Worm (Caenorhabditis elegans) whole organism, L4 larva: ENCODE measurements around the gene ZK1037.6.

Experiments
- D1046.2 ChIP-seq: fragments of 200-800 bp; sonication (Bioruptor generic); IDR thresholded peaks from 2 replicates; pipeline ENCODE4 v1.3.6; 2022; ENCODE audit warnings: missing genetic modification characterization, missing compliant biosample characterization
- F26F4.8 ChIP-seq: fragments of 200-800 bp; sonication (Bioruptor generic); conservative IDR thresholded peaks from 2 replicates; pipeline ENCODE4 v1.3.6; 2022; ENCODE audit warnings: missing genetic modification characterization, missing compliant biosample characterization
- F37D6.2 ChIP-seq: sonication (generic microtip); optimal IDR thresholded peaks from 2 replicates; lab custom pipeline; 2016; ENCODE audit warnings: mild to moderate bottlenecking, missing genetic modification characterization, missing compliant biosample characterization
- F44E2.7 ChIP-seq: fragments of 200-800 bp; sonication (Bioruptor generic); IDR thresholded peaks from 2 replicates; pipeline ENCODE4 v2.1.2; 2022; ENCODE audit warnings: missing genetic modification characterization, missing compliant biosample characterization
- R02D3.7 ChIP-seq: fragments of 150-350 bp; sonication (generic microtip); optimal IDR thresholded peaks from 3 replicates; lab custom pipeline; 2014; ENCODE audit warnings: missing biosample characterization, missing genetic modification characterization
- Y48G9A.11 ChIP-seq: fragments of 200-800 bp; sonication (Bioruptor generic); IDR thresholded peaks from 2 replicates; pipeline ENCODE4 v1.3.6; 2022; ENCODE audit warnings: missing genetic modification reagents, missing genetic modification characterization, missing compliant biosample characterization
- ZK337.2 ChIP-seq: fragments of 200-800 bp; sonication (Bioruptor generic); IDR thresholded peaks from 2 replicates; pipeline ENCODE4 v1.3.6; 2022; ENCODE audit warnings: missing genetic modification reagents, missing genetic modification characterization, missing compliant biosample characterization
- ZK546.5 ChIP-seq, 2 experiments: sonication (generic microtip); optimal IDR thresholded peaks; 2 replicates each; lab custom pipeline; 2017; ENCODE audit warnings: missing biosample characterization in 2 of 2, missing genetic modification characterization in 2 of 2
- aly-2 ChIP-seq: sonication (generic microtip); optimal IDR thresholded peaks from 2 replicates; lab custom pipeline; 2018; ENCODE audit warnings: missing biosample characterization, missing genetic modification characterization
- arid-1 ChIP-seq: fragments of 200-800 bp; sonication (Bioruptor generic); conservative IDR thresholded peaks from 2 replicates; pipeline ENCODE4 v1.3.6; 2022; ENCODE audit warnings: missing genetic modification reagents, missing genetic modification characterization, missing compliant biosample characterization
- daf-12 ChIP-seq: fragments of 150-350 bp; optimal IDR thresholded peaks from 2 replicates; lab custom pipeline; 2014; ENCODE audit warnings: missing biosample characterization, missing genetic modification reagents, missing genetic modification characterization
- daf-16 ChIP-seq, 3 experiments: sonication (generic microtip); optimal IDR thresholded peaks; 2 replicates each; lab custom pipeline; 2016 to 2017; ENCODE audit warnings: missing genetic modification characterization in 3 of 3, missing genetic modification reagents in 3 of 3, mild to moderate bottlenecking in 2 of 3, missing compliant biosample characterization in 2 of 3, missing biosample characterization in 1 of 3, moderate library complexity in 1 of 3
- dmd-6 ChIP-seq: fragments of 200-800 bp; sonication (Bioruptor generic); IDR thresholded peaks from 2 replicates; pipeline ENCODE4 v1.3.6; 2022; ENCODE audit warnings: missing genetic modification reagents, missing genetic modification characterization, missing compliant biosample characterization
- dmd-8 ChIP-seq: fragments of 200-800 bp; sonication (Bioruptor generic); IDR thresholded peaks from 2 replicates; pipeline ENCODE4 v1.3.6; 2022; ENCODE audit warnings: missing genetic modification characterization, missing compliant biosample characterization
- dpl-1 ChIP-seq: fragments of 150-350 bp; optimal IDR thresholded peaks from 2 replicates; lab custom pipeline; 2014; ENCODE audit warnings: missing biosample characterization, missing genetic modification reagents, missing genetic modification characterization
- egl-27 ChIP-seq: sonication (generic microtip); optimal IDR thresholded peaks from 3 replicates; lab custom pipeline; 2017; ENCODE audit warnings: missing biosample characterization, missing genetic modification reagents, missing genetic modification characterization
- hlh-11 ChIP-seq: fragments of 200-800 bp; sonication (Bioruptor generic); optimal IDR thresholded peaks from 2 replicates; lab custom pipeline; 2018; ENCODE audit warnings: mild to moderate bottlenecking, missing genetic modification characterization, missing compliant biosample characterization
- lin-1 ChIP-seq: fragments of 200-800 bp; sonication (Bioruptor generic); IDR thresholded peaks from 2 replicates; pipeline ENCODE4 v1.3.6; 2022; ENCODE audit warnings: missing genetic modification reagents, missing genetic modification characterization, missing compliant biosample characterization
- lsy-2 ChIP-seq, 2 experiments: fragments of 150-350 bp in 1 of 2; sonication (generic microtip) in 1 of 2; optimal IDR thresholded peaks; 2 replicates each; lab custom pipeline; 2014 to 2017; ENCODE audit warnings: missing biosample characterization in 2 of 2, missing genetic modification characterization in 2 of 2
- mdl-1 ChIP-seq, 2 experiments: fragments of 150-350 bp in 1 of 2; sonication (generic microtip) in 1 of 2; optimal IDR thresholded peaks; 2 replicates each; lab custom pipeline; 2014 to 2017; ENCODE audit warnings: missing biosample characterization in 2 of 2, missing genetic modification characterization in 2 of 2
- mdt-29 ChIP-seq: fragments of 200-800 bp; sonication (Bioruptor generic); IDR thresholded peaks from 2 replicates; pipeline ENCODE4 v1.3.6; 2022; ENCODE audit warnings: missing genetic modification reagents, missing genetic modification characterization, missing compliant biosample characterization
- mep-1 ChIP-seq: fragments of 150-350 bp; sonication (generic microtip); optimal IDR thresholded peaks from 3 replicates; lab custom pipeline; 2014; ENCODE audit warnings: missing biosample characterization, missing genetic modification characterization
- mes-2 ChIP-seq: sonication (generic microtip); optimal IDR thresholded peaks from 2 replicates; lab custom pipeline; 2016; ENCODE audit warnings: missing genotype, mild to moderate bottlenecking, missing genetic modification characterization, missing compliant biosample characterization; ENCODE audit not compliant: poor library complexity, severe bottlenecking
- mxl-3 ChIP-seq: fragments of 200-800 bp; sonication (Bioruptor generic); optimal IDR thresholded peaks from 2 replicates; lab custom pipeline; 2018; ENCODE audit warnings: mild to moderate bottlenecking, missing genetic modification characterization, missing compliant biosample characterization
- nhr-10 ChIP-seq: fragments of 150-350 bp; optimal IDR thresholded peaks from 2 replicates; lab custom pipeline; 2014; ENCODE audit warnings: missing biosample characterization, missing genetic modification characterization
- nhr-237 ChIP-seq: sonication (generic microtip); optimal IDR thresholded peaks from 2 replicates; lab custom pipeline; 2017; ENCODE audit warnings: missing biosample characterization, missing genetic modification characterization
- nhr-25 ChIP-seq: sonication (generic microtip); optimal IDR thresholded peaks from 2 replicates; lab custom pipeline; 2017; ENCODE audit warnings: missing genetic modification characterization, mild to moderate bottlenecking, missing compliant biosample characterization, antibody characterized with exemption, moderate library complexity, borderline replicate concordance; ENCODE audit not compliant: insufficient read depth
- nhr-28 ChIP-seq: fragments of 150-350 bp; optimal IDR thresholded peaks from 2 replicates; lab custom pipeline; 2014; ENCODE audit warnings: missing biosample characterization, missing genetic modification characterization
- nhr-41 ChIP-seq: fragments of 200-800 bp; sonication (Bioruptor generic); IDR thresholded peaks from 2 replicates; pipeline ENCODE4 v1.3.6; 2022; ENCODE audit warnings: missing genetic modification reagents, missing genetic modification characterization, missing compliant biosample characterization
- nhr-42 ChIP-seq: fragments of 200-800 bp; sonication (Bioruptor generic); IDR thresholded peaks from 2 replicates; pipeline ENCODE4 v1.3.6; 2022; ENCODE audit warnings: missing genetic modification characterization, missing compliant biosample characterization
- nhr-6 ChIP-seq: fragments of 150-350 bp; optimal IDR thresholded peaks from 2 replicates; lab custom pipeline; 2014; ENCODE audit warnings: missing biosample characterization, missing genetic modification characterization
- nhr-76 ChIP-seq: fragments of 150-350 bp; optimal IDR thresholded peaks from 2 replicates; lab custom pipeline; 2014; ENCODE audit warnings: missing biosample characterization, missing genetic modification characterization
- nhr-77 ChIP-seq: fragments of 150-350 bp; optimal IDR thresholded peaks from 2 replicates; lab custom pipeline; 2014; ENCODE audit warnings: missing biosample characterization, missing genetic modification characterization
- pqm-1 ChIP-seq: sonication (generic microtip); optimal IDR thresholded peaks from 2 replicates; lab custom pipeline; 2017; ENCODE audit warnings: missing biosample characterization, missing genetic modification characterization
- rbr-2 ChIP-seq: sonication (generic microtip); optimal IDR thresholded peaks from 2 replicates; lab custom pipeline; 2016; ENCODE audit warnings: missing genotype, missing genetic modification characterization, missing compliant biosample characterization
- sdz-12 ChIP-seq: fragments of 200-800 bp; sonication (Bioruptor generic); optimal IDR thresholded peaks from 2 replicates; lab custom pipeline; 2018; ENCODE audit warnings: mild to moderate bottlenecking, missing genetic modification characterization, missing compliant biosample characterization
- spr-3 ChIP-seq: fragments of 200-800 bp; sonication (Bioruptor generic); optimal IDR thresholded peaks from 2 replicates; lab custom pipeline; 2018; ENCODE audit warnings: mild to moderate bottlenecking, missing genetic modification characterization, missing compliant biosample characterization
- tag-97 ChIP-seq: fragments of 200-800 bp; sonication (Bioruptor generic); IDR thresholded peaks from 2 replicates; pipeline ENCODE4 v1.3.6; 2022; ENCODE audit warnings: missing genetic modification characterization, missing compliant biosample characterization
- ztf-11 ChIP-seq: fragments of 150-350 bp; optimal IDR thresholded peaks from 2 replicates; lab custom pipeline; 2014; ENCODE audit warnings: missing biosample characterization, missing genetic modification characterization

The ZK1037.6 gene

DNA sequence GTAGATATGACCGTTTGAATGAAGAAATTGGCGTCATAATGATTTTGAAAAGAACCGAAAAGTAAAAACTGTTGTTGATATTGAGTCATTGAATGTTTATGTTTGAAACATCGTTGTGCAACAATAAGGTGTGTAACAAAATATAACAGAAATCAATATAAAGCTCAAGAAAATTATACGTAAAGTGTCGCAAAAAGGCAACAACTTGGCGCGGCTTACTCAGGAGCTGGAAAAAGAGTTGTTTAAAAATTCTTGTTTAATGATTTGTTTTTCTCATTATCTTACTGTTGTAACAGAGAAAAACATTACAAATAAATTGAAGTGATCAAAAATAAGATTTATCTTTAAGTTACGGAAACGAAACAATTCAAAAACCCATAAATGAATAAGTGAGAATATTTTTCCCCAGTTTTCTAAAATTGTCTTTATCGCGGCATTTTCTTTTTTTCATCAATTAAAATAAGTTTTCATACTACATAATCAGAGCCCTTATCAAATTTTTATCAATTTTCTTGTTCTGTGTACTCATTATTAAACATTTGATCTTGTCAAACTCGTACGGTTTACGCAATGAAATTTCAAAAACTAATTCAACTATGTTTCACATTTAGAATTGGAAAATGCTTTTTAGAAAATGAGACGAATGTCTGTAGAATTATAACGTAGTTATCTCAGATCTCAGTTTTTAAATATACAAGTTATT lies at the start of gene ZK1037.6:
ZK1037.6 (minus strand) TSS at position 51 of the 703 bp plus-strand sequence.
- TF ChIP-seq nhr-28 (peak; percentile 0), nhr-237 (no peak), aly-2 (tag; lab: Kevin White, UChicago) (no peak), mdl-1 (tag; optimal IDR thresholded peaks at IDR 0.05; lab: Kevin White, UChicago) (no peak), rbr-2 (tag; lab: Kevin White, UChicago) (no peak), nhr-6 (no peak), ZK546.5 (tag; optimal IDR thresholded peaks at IDR 0.05; lab: Kevin White, UChicago) (no peak), R02D3.7 (tag; lab: Kevin White, UChicago) (no peak), tag-97 (GFP tag; lab: Robert Waterston, UW) (no peak), dpl-1 (GFP tag; lab: Kevin White, UChicago) (no peak), sdz-12 (GFP tag; lab: Kevin White, UChicago) (no peak), nhr-76 (no peak), D1046.2 (no peak), mep-1 (no peak), F26F4.8 (GFP tag; lab: Robert Waterston, UW) (no peak), mdt-29 (GFP tag; lab: Robert Waterston, UW) (no peak), daf-16 (GFP tag; optimal IDR thresholded peaks at IDR 0.05; lab: Kevin White, UChicago) (no peak), daf-16 (tag; optimal IDR thresholded peaks at IDR 0.05; lab: Kevin White, UChicago) (peak; percentile 15), nhr-77 (tag; lab: Kevin White, UChicago) (no peak), Y48G9A.11 (no peak), F44E2.7 (no peak), dmd-6 (no peak; the same call in 1 of the 2 replicates), mxl-3 (GFP tag; lab: Kevin White, UChicago) (no peak), pqm-1 (tag; lab: Kevin White, UChicago) (peak; percentile 9), egl-27 (tag; lab: Kevin White, UChicago) (no peak)

DNA sequence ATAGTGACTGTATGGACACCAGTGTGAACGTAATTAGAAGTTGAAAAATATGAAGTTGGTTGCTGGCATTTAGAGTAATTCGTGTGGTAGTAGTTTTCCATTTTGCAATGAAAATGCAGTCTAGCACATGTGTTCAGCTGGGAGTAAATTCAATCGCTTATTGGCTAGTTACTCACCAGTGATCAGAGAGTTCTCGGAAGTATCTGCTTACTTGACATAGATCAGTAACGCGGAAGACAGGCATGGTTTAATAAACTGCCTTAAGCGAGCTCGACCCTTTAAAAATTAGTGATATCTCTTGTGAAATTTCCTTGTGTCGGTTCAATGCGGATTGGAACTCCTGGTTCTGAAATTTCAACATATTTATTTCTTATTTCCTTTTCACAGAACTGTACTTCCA lies 48.6 kb upstream of the ZK1037.6 start, which contains the start of gene srh-52:
srh-52 (minus strand) TSS at position 101 of the 400 bp plus-strand sequence.
- TF ChIP-seq ztf-11 (tag; lab: Kevin White, UChicago) = no peak
- TF ChIP-seq lsy-2 (tag; optimal IDR thresholded peaks at IDR 0.05; lab: Kevin White, UChicago) = no peak
- TF ChIP-seq spr-3 = no peak
- no peak for TF ChIP-seq F37D6.2 (tag; lab: Kevin White, UChicago)
- TF ChIP-seq nhr-41 (GFP tag; lab: Robert Waterston, UW) = no peak
- no peak for TF ChIP-seq nhr-25
- no peak for TF ChIP-seq mes-2
- TF ChIP-seq lin-1 = no peak
- TF ChIP-seq F26F4.8 (GFP tag; lab: Robert Waterston, UW) = no peak
- no peak for TF ChIP-seq dmd-8 (GFP tag; lab: Robert Waterston, UW)
- no peak for TF ChIP-seq R02D3.7 (tag; lab: Kevin White, UChicago)
- no peak for TF ChIP-seq aly-2 (tag; lab: Kevin White, UChicago)
- no peak for TF ChIP-seq daf-12 (tag; lab: Kevin White, UChicago)
- no peak for TF ChIP-seq nhr-237
- no peak for TF ChIP-seq nhr-42 (GFP tag; lab: Robert Waterston, UW)
- TF ChIP-seq hlh-11 (tag; lab: Kevin White, UChicago) = no peak
- TF ChIP-seq mdl-1 (tag; optimal IDR thresholded peaks at IDR 0.05; lab: Kevin White, UChicago) = no peak
- no peak for TF ChIP-seq arid-1 (GFP tag; lab: Robert Waterston, UW)
- TF ChIP-seq nhr-10 (tag; lab: Kevin White, UChicago) = no peak
- TF ChIP-seq ZK337.2 (GFP tag; lab: Robert Waterston, UW) = no peak
- TF ChIP-seq, all 104 proteins: peak for 0
